Fruit fly (Drosophila melanogaster): Measurements from ENCODE around the gene CG33710.

CG33710 gene

dm6 chr3L:19939024-19939423, 13.6 kb downstream of the CG33710 start, which contains the start of gene Ac76E (continued):
- TF ChIP-seq sna (GFP tag; IDR thresholded peaks at IDR 0.05; ENCODE audit: partially characterized antibody), result 0 out of 2 replicates have a peak, but pooled peaks have one; percentile 23
- TF ChIP-seq CG2129 (GFP tag; IDR thresholded peaks at IDR 0.05; ENCODE audit: partially characterized antibody), result no peak
- TF ChIP-seq nau (GFP tag; optimal IDR thresholded peaks at IDR 0.05), result peak; percentile 28
- no peak for TF ChIP-seq sisA (GFP tag; IDR thresholded peaks at IDR 0.05)
- TF ChIP-seq Hey (tag; optimal IDR thresholded peaks at IDR 0.05), result no peak
- no peak for TF ChIP-seq Lpt (GFP tag; optimal IDR thresholded peaks at IDR 0.05)
- no peak for TF ChIP-seq Dip3 (GFP tag; optimal IDR thresholded peaks at IDR 0.05)
- peak; percentile 35; the same call in 1 of the 2 replicates for TF ChIP-seq seq (GFP tag; IDR thresholded peaks at IDR 0.05)
- TF ChIP-seq zfh1 (GFP tag; IDR thresholded peaks at IDR 0.05), result no peak
- no peak for TF ChIP-seq pan (optimal IDR thresholded peaks at IDR 0.05)
- peak in 1 of 2 experiments; percentile 17 for TF ChIP-seq pan (GFP tag; optimal IDR thresholded peaks at IDR 0.05 in 1 of 2, IDR thresholded peaks at IDR 0.05 in 1 of 2)
- TF ChIP-seq CG9797 (GFP tag; optimal IDR thresholded peaks at IDR 0.05), result no peak
- TF ChIP-seq HLH54F (GFP tag; optimal IDR thresholded peaks at IDR 0.05), result no peak
- no peak for TF ChIP-seq CG12942 (GFP tag; optimal IDR thresholded peaks at IDR 0.05)
- no peak for TF ChIP-seq CG4707 (GFP tag; optimal IDR thresholded peaks at IDR 0.05)
- peak; percentile 33 for TF ChIP-seq chn (GFP tag; optimal IDR thresholded peaks at IDR 0.05)
- no peak for TF ChIP-seq CG1792 (GFP tag; optimal IDR thresholded peaks at IDR 0.05)
- TF ChIP-seq CG15514 (GFP tag; optimal IDR thresholded peaks at IDR 0.05), result peak; percentile 37
- no peak for TF ChIP-seq CG6683 (GFP tag; optimal IDR thresholded peaks at IDR 0.05)
- TF ChIP-seq CG15269 (tag; optimal IDR thresholded peaks at IDR 0.05), result peak; percentile 4
- 0 out of 3 replicates have a peak, but pooled peaks have one; percentile 26 for TF ChIP-seq CG11695 (GFP tag; IDR thresholded peaks at IDR 0.05)
- no peak for TF ChIP-seq MBD-R2 (GFP tag; IDR thresholded peaks at IDR 0.05)
- TF ChIP-seq Pdp1 (GFP tag; optimal IDR thresholded peaks at IDR 0.05), result peak in 1 of 2 experiments; percentile 32
- TF ChIP-seq tio (GFP tag; optimal IDR thresholded peaks at IDR 0.05), result no peak
- 0 out of 2 replicates have a peak, but pooled peaks have one; percentile 7 for TF ChIP-seq CG3847 (GFP tag; IDR thresholded peaks at IDR 0.05)
- peak; percentile 87 for TF ChIP-seq Deaf1 (tag; optimal IDR thresholded peaks at IDR 0.05)
- TF ChIP-seq PHDP (tag; optimal IDR thresholded peaks at IDR 0.05), result peak; percentile 28
- TF ChIP-seq CG7963 (GFP tag; IDR thresholded peaks at IDR 0.05; ENCODE audit: partially characterized antibody), result peak; percentile 11; the same call in 1 of the 3 replicates
- no peak for TF ChIP-seq Poxn (GFP tag; IDR thresholded peaks at IDR 0.05)
- TF ChIP-seq danr (GFP tag; IDR thresholded peaks at IDR 0.05), result no peak
- TF ChIP-seq chinmo (GFP tag; IDR thresholded peaks at IDR 0.05; ENCODE audit: partially characterized antibody), result peak; percentile 94
- no peak for TF ChIP-seq CG11723 (GFP tag; optimal IDR thresholded peaks at IDR 0.05)
- TF ChIP-seq CG12659 (GFP tag; optimal IDR thresholded peaks at IDR 0.05), result no peak
- TF ChIP-seq odd (GFP tag; optimal IDR thresholded peaks at IDR 0.05), result no peak
- TF ChIP-seq psq (GFP tag; optimal IDR thresholded peaks at IDR 0.05), result no peak
- no peak for TF ChIP-seq Sox100B (GFP tag; optimal IDR thresholded peaks at IDR 0.05)
- TF ChIP-seq scrt (GFP tag; optimal IDR thresholded peaks at IDR 0.05), result peak; percentile 91
- TF ChIP-seq nmo (GFP tag; optimal IDR thresholded peaks at IDR 0.05), result no peak
- no peak for TF ChIP-seq CG9215 (GFP tag; IDR thresholded peaks at IDR 0.05)
- peak; percentile 80 for TF ChIP-seq gro (GFP tag; optimal IDR thresholded peaks at IDR 0.05)
- peak; percentile 29 for TF ChIP-seq CG3281 (GFP tag; optimal IDR thresholded peaks at IDR 0.05)
- peak; percentile 34; the same call in 1 of the 2 replicates for TF ChIP-seq chm (GFP tag; IDR thresholded peaks at IDR 0.05)

Data from whole organism, embryonic.